Worm (Caenorhabditis elegans): ENCODE data around the gene faah-1.
"Not testable (repeated sequence)": the region's sequence is repeated elsewhere in the genome, so short reads cannot be mapped to it uniquely, and the experiment has no call there.

The faah-1 gene

ce11 chrIV:8113161-8113560, 46.0 kb upstream of the faah-1 start, which contains the start of gene Y42H9AR.1:
Gene Y42H9AR.1 (plus strand): TSS chrIV:8113393.
- no peak for TF ChIP-seq ztf-18 (tag; optimal IDR thresholded peaks at IDR 0.05)
- TF ChIP-seq attf-6 (GFP tag; IDR thresholded peaks at IDR 0.05): no peak
- no peak for TF ChIP-seq ztf-3 (GFP tag; optimal IDR thresholded peaks at IDR 0.05)
- peak; percentile 86 to 93 for TF ChIP-seq let-607 (tag; optimal IDR thresholded peaks at IDR 0.05)
- TF ChIP-seq rpc-1 (optimal IDR thresholded peaks at IDR 0.05): no peak
- no peak for TF ChIP-seq rpc-1 (tag; optimal IDR thresholded peaks at IDR 0.05)
- TF ChIP-seq snpc-1.3 (tag; optimal IDR thresholded peaks at IDR 0.05; ENCODE audit: insufficient read depth): peak; percentile 42
- TF ChIP-seq zfh-2 (GFP tag; conservative IDR thresholded peaks at IDR 0.05): no peak
- no peak for TF ChIP-seq bed-2 (GFP tag; IDR thresholded peaks at IDR 0.05)
- TF ChIP-seq ztf-22 (GFP tag; optimal IDR thresholded peaks at IDR 0.05): no peak

- no peak for TF ChIP-seq madf-6 (GFP tag; IDR thresholded peaks at IDR 0.05)
- TF ChIP-seq nhr-80 (tag; optimal IDR thresholded peaks at IDR 0.05): no peak
- no peak for TF ChIP-seq tbp1 (GFP tag; optimal IDR thresholded peaks at IDR 0.05)
- no peak for TF ChIP-seq Y56A3A.18 (GFP tag; IDR thresholded peaks at IDR 0.05)
- no peak for TF ChIP-seq hsf-1 (GFP tag; IDR thresholded peaks at IDR 0.05)
- 0 out of 2 replicates have a peak, but pooled peaks have one; percentile 13 for TF ChIP-seq egrh-3 (GFP tag; IDR thresholded peaks at IDR 0.05)
Measured at ce11 chrIV:8114535-8114934, 44.7 kb upstream of the faah-1 start.

- TF ChIP-seq F55B11.4 (tag; optimal IDR thresholded peaks at IDR 0.05; ENCODE audit: borderline replicate concordance, insufficient read depth) (no peak), ztf-26 (tag; optimal IDR thresholded peaks at IDR 0.05) (no peak)
Measured at ce11 chrIV:8115462-8115861, 43.7 kb upstream of the faah-1 start, which contains the start of gene irld-8. Gene irld-8 (plus strand): TSS chrIV:8115762.

DNA sequence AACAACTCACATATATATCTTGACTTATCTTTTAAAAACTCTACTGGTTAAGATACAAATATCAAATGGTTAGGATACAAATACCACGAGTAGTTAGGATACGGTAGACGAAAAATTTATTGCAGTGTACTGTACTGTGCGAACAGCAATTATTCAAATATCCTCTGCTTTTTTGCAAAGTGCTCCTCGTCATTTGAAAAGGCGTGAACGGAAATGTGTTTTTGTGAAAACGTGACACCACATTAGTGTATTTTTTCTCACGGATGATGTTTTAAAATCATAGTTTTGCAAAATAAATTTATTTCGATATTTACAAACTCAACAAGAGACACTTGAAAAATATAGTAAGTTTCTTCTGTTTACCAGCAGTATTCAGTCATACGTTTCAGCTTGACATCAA, 40.4 kb upstream of the faah-1 start, which contains the start of gene F42G8.8:
F42G8.8 (plus strand) TSS at position 301 of the 400 bp plus-strand sequence.
- TF ChIP-seq ceh-100 (GFP tag; IDR thresholded peaks at IDR 0.05) (no peak), zfh-2 (GFP tag; conservative IDR thresholded peaks at IDR 0.05) (no peak), attf-6 (GFP tag; IDR thresholded peaks at IDR 0.05) (no peak), somi-1 (GFP tag; optimal IDR thresholded peaks at IDR 0.05) (no peak), atf-7 (tag; optimal IDR thresholded peaks at IDR 0.05) (no peak), gei-17 (GFP tag; optimal IDR thresholded peaks at IDR 0.05) (no peak), tbp1 (GFP tag; optimal IDR thresholded peaks at IDR 0.05) (no peak), B0261.1 (tag; optimal IDR thresholded peaks at IDR 0.05) (no peak), F10E7.11 (tag; optimal IDR thresholded peaks at IDR 0.05) (no peak), ztf-26 (tag; optimal IDR thresholded peaks at IDR 0.05) (no peak), ZK185.1 (tag; optimal IDR thresholded peaks at IDR 0.05; ENCODE audit: poor library complexity, severe bottlenecking) (no peak), unc-130 (GFP tag; optimal IDR thresholded peaks at IDR 0.05) (no peak)

ce11 chrIV:8122349-8122748, 36.8 kb upstream of the faah-1 start, which contains the start of gene erp-44.3:
Gene erp-44.3 (plus strand): TSS chrIV:8122649.
- TF ChIP-seq ztf-22 (GFP tag; optimal IDR thresholded peaks at IDR 0.05); lag-1 (GFP tag; IDR thresholded peaks at IDR 0.05); K12H6.12 (tag; optimal IDR thresholded peaks at IDR 0.05): not testable (repeated sequence)

- TF ChIP-seq B0261.1 (tag; optimal IDR thresholded peaks at IDR 0.05) (peak; percentile 46), rpc-1 (tag; optimal IDR thresholded peaks at IDR 0.05) (peak; percentile 27), lin-26 (GFP tag; IDR thresholded peaks at IDR 0.05) (peak; percentile 65; the same call in 1 of the 2 replicates), tbp1 (GFP tag; optimal IDR thresholded peaks at IDR 0.05) (peak; percentile 79), hmg-1.2 (GFP tag; IDR thresholded peaks at IDR 0.05) (peak; percentile 50)
- not testable (repeated sequence) for TF ChIP-seq rpc-1 (optimal IDR thresholded peaks at IDR 0.05)
Measured at ce11 chrIV:8123541-8123940, 35.6 kb upstream of the faah-1 start.

All from whole organism, young adult.